Worm (Caenorhabditis elegans): ENCODE measurements around the gene C39B5.5.

DNA sequence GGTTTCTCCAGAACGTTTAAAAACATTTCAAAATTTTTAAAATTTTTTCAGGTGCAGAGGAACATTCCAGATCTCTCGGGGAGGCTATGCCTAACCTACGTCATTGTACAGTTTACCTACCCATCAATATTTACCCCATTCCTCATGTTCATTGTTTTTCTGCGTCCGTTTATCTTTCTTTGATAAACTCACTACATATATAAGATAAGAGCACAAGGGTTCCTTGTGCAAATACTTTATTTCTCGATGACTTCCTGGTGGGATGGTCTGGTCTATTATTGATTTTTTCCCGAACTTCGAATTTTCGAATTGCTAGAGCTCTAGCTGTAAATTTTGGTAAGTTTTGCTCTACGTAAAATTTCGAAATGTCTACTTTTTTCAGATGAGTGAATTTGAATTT, 25.4 kb downstream of the C39B5.5 start:
- TF ChIP-seq mdl-1 (tag; optimal IDR thresholded peaks at IDR 0.05) (no peak), aly-2 (tag; optimal IDR thresholded peaks at IDR 0.05) (no peak), R02D3.7 (tag; optimal IDR thresholded peaks at IDR 0.05) (no peak), snpc-4 (tag; optimal IDR thresholded peaks at IDR 0.05) (no peak)
